Fruit fly (Drosophila melanogaster) whole organism, embryonic: ENCODE measurements around the gene Dus1.

Source experiments
- CG10979 ChIP-seq: fragments of 200-800 bp; sonication (Bioruptor generic); optimal IDR thresholded peaks from 2 replicates; lab custom pipeline; 2018; ENCODE audit warnings: missing biosample characterization, mild to moderate bottlenecking, missing genetic modification characterization, moderate library complexity
- CG12104 ChIP-seq: fragments of 200-800 bp; sonication (Bioruptor generic); optimal IDR thresholded peaks from 3 replicates; lab custom pipeline; 2016; ENCODE audit warnings: missing biosample characterization, missing genetic modification characterization
- CG12299 ChIP-seq: fragments of 200-800 bp; sonication (Bioruptor generic); optimal IDR thresholded peaks from 2 replicates; lab custom pipeline; 2018; ENCODE audit warnings: missing biosample characterization, mild to moderate bottlenecking, missing genetic modification characterization
- CG13775 ChIP-seq: fragments of 200-800 bp; sonication (Bioruptor generic); optimal IDR thresholded peaks from 3 replicates; lab custom pipeline; 2017; ENCODE audit warnings: missing biosample characterization, mild to moderate bottlenecking, missing genetic modification characterization
- CG14965 ChIP-seq: fragments of 200-800 bp; sonication (Bioruptor generic); optimal IDR thresholded peaks from 2 replicates; lab custom pipeline; 2016; ENCODE audit warnings: missing biosample characterization, missing genetic modification characterization, borderline replicate concordance
- CG15011 ChIP-seq: fragments of 200-800 bp; sonication (Bioruptor generic); optimal IDR thresholded peaks from 3 replicates; lab custom pipeline; 2018; ENCODE audit warnings: missing biosample characterization, mild to moderate bottlenecking, missing genetic modification characterization
- CG15696 ChIP-seq: fragments of 200-800 bp; sonication (Bioruptor generic); optimal IDR thresholded peaks from 2 replicates; lab custom pipeline; 2019; ENCODE audit warnings: missing biosample characterization, mild to moderate bottlenecking, missing genetic modification characterization, moderate library complexity
- CG1603 ChIP-seq: fragments of 200-800 bp; sonication (Bioruptor generic); optimal IDR thresholded peaks from 2 replicates; lab custom pipeline; 2019; ENCODE audit warnings: missing biosample characterization, mild to moderate bottlenecking, missing genetic modification characterization, moderate library complexity
- CG17186 ChIP-seq: fragments of 200-800 bp; sonication (Bioruptor generic); optimal IDR thresholded peaks from 3 replicates; lab custom pipeline; 2017; ENCODE audit warnings: missing biosample characterization, missing genetic modification reagents, missing genetic modification characterization
- CG17912 ChIP-seq: fragments of 200-800 bp; sonication (Bioruptor generic); optimal IDR thresholded peaks from 2 replicates; lab custom pipeline; 2018; ENCODE audit warnings: missing biosample characterization, mild to moderate bottlenecking, missing genetic modification characterization
- CG2199 ChIP-seq: fragments of 200-800 bp; sonication (Bioruptor generic); IDR thresholded peaks from 3 replicates; pipeline ENCODE4 v1.3.6; 2022; ENCODE audit warnings: missing biosample characterization, missing genetic modification characterization
- CG32532 ChIP-seq: fragments of 200-800 bp; sonication (Bioruptor generic); IDR thresholded peaks from 2 replicates; pipeline ENCODE4 v1.3.6; 2022; ENCODE audit warnings: missing biosample characterization, missing genetic modification characterization
- CG6683 ChIP-seq: fragments of 200-800 bp; sonication (Bioruptor generic); optimal IDR thresholded peaks from 2 replicates; lab custom pipeline; 2017; ENCODE audit warnings: missing biosample characterization, mild to moderate bottlenecking, missing genetic modification characterization, missing genetic modification reagents
- CG6765 ChIP-seq: fragments of 200-800 bp; sonication (Bioruptor generic); optimal IDR thresholded peaks from 3 replicates; lab custom pipeline; 2017; ENCODE audit warnings: missing biosample characterization, mild to moderate bottlenecking, missing genetic modification characterization
- CG6854 ChIP-seq: fragments of 200-800 bp; sonication (Bioruptor generic); optimal IDR thresholded peaks from 3 replicates; lab custom pipeline; 2017; ENCODE audit warnings: missing biosample characterization, mild to moderate bottlenecking, missing genetic modification characterization
- CrebB ChIP-seq: fragments of 200-800 bp; sonication (Bioruptor generic); optimal IDR thresholded peaks from 3 replicates; lab custom pipeline; 2018; ENCODE audit warnings: missing biosample characterization, mild to moderate bottlenecking, missing genetic modification characterization
- HLH3B ChIP-seq: fragments of 200-800 bp; sonication (Bioruptor generic); IDR thresholded peaks from 2 replicates; pipeline ENCODE4 v1.3.6; 2022; ENCODE audit warnings: missing biosample characterization, missing genetic modification characterization
- HLH4C ChIP-seq: fragments of 200-800 bp; sonication (Bioruptor generic); IDR thresholded peaks from 3 replicates; pipeline ENCODE4 v1.3.6; 2022; ENCODE audit warnings: missing biosample characterization, missing genetic modification characterization; ENCODE audit not compliant: partially characterized antibody
- Hmx ChIP-seq: fragments of 200-800 bp; sonication (Bioruptor generic); optimal IDR thresholded peaks from 2 replicates; lab custom pipeline; 2016; ENCODE audit warnings: missing biosample characterization, missing genetic modification characterization
- Hr78 ChIP-seq, 2 experiments: fragments of 200-800 bp in 1 of 2; fragments of >200 bp in 1 of 2; sonication (Bioruptor generic) in 1 of 2; optimal IDR thresholded peaks; 2 replicates each; lab custom pipeline; 2017 to 2019; ENCODE audit warnings: missing biosample characterization in 2 of 2, missing genetic modification characterization in 2 of 2, mild to moderate bottlenecking in 1 of 2, moderate library complexity in 1 of 2
- Lhr ChIP-seq: fragments of 200-800 bp; sonication (Bioruptor generic); optimal IDR thresholded peaks from 3 replicates; lab custom pipeline; 2017; ENCODE audit warnings: mild to moderate bottlenecking, missing biosample characterization, missing genetic modification reagents, missing genetic modification characterization
- MESR4 ChIP-seq: fragments of 200-800 bp; sonication (Bioruptor generic); optimal IDR thresholded peaks from 2 replicates; lab custom pipeline; 2018; ENCODE audit warnings: missing biosample characterization, mild to moderate bottlenecking, missing genetic modification characterization, moderate library complexity
- Mrtf ChIP-seq: fragments of 200-800 bp; sonication (Bioruptor generic); IDR thresholded peaks from 3 replicates; pipeline ENCODE4 v1.3.6; 2022; ENCODE audit warnings: missing biosample characterization, missing genetic modification characterization
- Nf-YC ChIP-seq: fragments of 200-800 bp; optimal IDR thresholded peaks from 3 replicates; lab custom pipeline; 2019; ENCODE audit warnings: missing biosample characterization, mild to moderate bottlenecking, missing genetic modification characterization, moderate library complexity
- Ravus ChIP-seq: fragments of 200-800 bp; sonication (Bioruptor generic); IDR thresholded peaks from 2 replicates; pipeline ENCODE4 v1.3.6; 2022; ENCODE audit warnings: missing biosample characterization, missing genetic modification characterization
- Sry-δ ChIP-seq: fragments of 200-800 bp; sonication (Bioruptor generic); optimal IDR thresholded peaks from 2 replicates; lab custom pipeline; 2016; ENCODE audit warnings: missing biosample characterization, missing genetic modification characterization
- Trl ChIP-seq, 3 experiments: fragments of >200 bp in 2 of 3; fragments of 200-800 bp in 1 of 3; sonication (Bioruptor generic) in 1 of 3; optimal IDR thresholded peaks; 2 replicates in 1 of 3; 3 replicates in 2 of 3; lab custom pipeline; 2016 to 2017; ENCODE audit warnings: missing biosample characterization in 1 of 3, missing genetic modification characterization in 1 of 3
- abd-A ChIP-seq: fragments of 200-800 bp; sonication (Bioruptor generic); optimal IDR thresholded peaks from 3 replicates; lab custom pipeline; 2019; ENCODE audit warnings: missing biosample characterization, mild to moderate bottlenecking, missing genetic modification characterization, moderate library complexity
- ato ChIP-seq: fragments of 200-800 bp; sonication (Bioruptor generic); IDR thresholded peaks from 2 replicates; pipeline ENCODE4 v1.3.6; 2022; ENCODE audit warnings: missing biosample characterization, missing genetic modification characterization; ENCODE audit not compliant: partially characterized antibody
- cg ChIP-seq: fragments of 200-800 bp; sonication (Bioruptor generic); optimal IDR thresholded peaks from 3 replicates; lab custom pipeline; 2019; ENCODE audit warnings: missing biosample characterization, mild to moderate bottlenecking, missing genetic modification characterization, moderate library complexity
- ci ChIP-seq: fragments of 200-800 bp; sonication (Bioruptor generic); IDR thresholded peaks from 3 replicates; pipeline ENCODE4 v1.3.6; 2022; ENCODE audit warnings: missing biosample characterization, missing genetic modification characterization
- crc ChIP-seq: fragments of 200-800 bp; sonication (Bioruptor generic); optimal IDR thresholded peaks from 2 replicates; lab custom pipeline; 2016; ENCODE audit warnings: missing biosample characterization, missing genetic modification characterization
- eyg ChIP-seq: fragments of 200-800 bp; sonication (Bioruptor generic); optimal IDR thresholded peaks from 3 replicates; lab custom pipeline; 2016; ENCODE audit warnings: missing biosample characterization, missing genetic modification characterization
- fd102C ChIP-seq: fragments of 200-800 bp; sonication (Bioruptor generic); optimal IDR thresholded peaks from 2 replicates; lab custom pipeline; 2018; ENCODE audit warnings: missing biosample characterization, mild to moderate bottlenecking, missing genetic modification characterization, moderate library complexity
- fd96Cb ChIP-seq: fragments of 200-800 bp; sonication (Bioruptor generic); optimal IDR thresholded peaks from 2 replicates; lab custom pipeline; 2018; ENCODE audit warnings: missing biosample characterization, mild to moderate bottlenecking, missing genetic modification characterization, moderate library complexity
- grau ChIP-seq: fragments of 200-800 bp; optimal IDR thresholded peaks from 3 replicates; lab custom pipeline; 2019; ENCODE audit warnings: missing biosample characterization, mild to moderate bottlenecking, missing genetic modification characterization, moderate library complexity
- grn ChIP-seq: fragments of 200-800 bp; sonication (Bioruptor generic); optimal IDR thresholded peaks from 3 replicates; lab custom pipeline; 2017; ENCODE audit warnings: missing biosample characterization, missing genetic modification characterization
- ind ChIP-seq: fragments of 200-800 bp; sonication (Bioruptor generic); optimal IDR thresholded peaks from 3 replicates; lab custom pipeline; 2016; ENCODE audit warnings: missing biosample characterization, missing genetic modification characterization
- jing ChIP-seq: fragments of 200-800 bp; sonication (Bioruptor generic); optimal IDR thresholded peaks from 2 replicates; lab custom pipeline; 2018; ENCODE audit warnings: missing biosample characterization, mild to moderate bottlenecking, missing genetic modification characterization
- kay ChIP-seq: fragments of 200-800 bp; sonication (Bioruptor generic); optimal IDR thresholded peaks from 2 replicates; lab custom pipeline; 2016; ENCODE audit warnings: missing biosample characterization, missing genetic modification characterization
- lbe ChIP-seq: fragments of 200-800 bp; sonication (Bioruptor generic); optimal IDR thresholded peaks from 2 replicates; lab custom pipeline; 2016; ENCODE audit warnings: missing biosample characterization, mild to moderate bottlenecking, missing genetic modification characterization
- nmo ChIP-seq: fragments of 200-800 bp; sonication (Bioruptor generic); optimal IDR thresholded peaks from 2 replicates; lab custom pipeline; 2018; ENCODE audit warnings: missing biosample characterization, mild to moderate bottlenecking, missing genetic modification characterization, moderate library complexity
- onecut ChIP-seq: fragments of 200-800 bp; sonication (Bioruptor generic); IDR thresholded peaks from 2 replicates; pipeline ENCODE4 v1.3.6; 2022; ENCODE audit warnings: missing biosample characterization, missing genetic modification characterization
- run ChIP-seq: fragments of 200-800 bp; sonication (Bioruptor generic); optimal IDR thresholded peaks from 3 replicates; lab custom pipeline; 2018; ENCODE audit warnings: missing biosample characterization, mild to moderate bottlenecking, missing genetic modification characterization
- stc ChIP-seq: fragments of 200-800 bp; sonication (Bioruptor generic); IDR thresholded peaks from 2 replicates; pipeline ENCODE4 v1.3.6; 2022; ENCODE audit warnings: missing biosample characterization, missing genetic modification characterization
- stwl ChIP-seq: fragments of 200-800 bp; sonication (Bioruptor generic); optimal IDR thresholded peaks from 3 replicates; lab custom pipeline; 2018; ENCODE audit warnings: missing biosample characterization, mild to moderate bottlenecking, missing genetic modification characterization, moderate library complexity
- unpg ChIP-seq: fragments of 200-800 bp; sonication (Bioruptor generic); optimal IDR thresholded peaks from 3 replicates; lab custom pipeline; 2018; ENCODE audit warnings: missing biosample characterization, mild to moderate bottlenecking, missing genetic modification characterization, moderate library complexity
- zf30C ChIP-seq: fragments of 200-800 bp; sonication (Bioruptor generic); optimal IDR thresholded peaks from 3 replicates; lab custom pipeline; 2018; ENCODE audit warnings: missing biosample characterization, mild to moderate bottlenecking, missing genetic modification characterization

Gene Dus1

dm6 chr2L:306188-306927 lies 34.8 kb upstream of the Dus1 start (continued):
- TF ChIP-seq fd96Cb (tag; lab: Kevin White, UChicago) (no peak), unpg (GFP tag; lab: Kevin White, UChicago) (no peak), lbe (GFP tag; lab: Kevin White, UChicago) (no peak), Nf-YC (no peak), CG6854 (GFP tag; lab: Kevin White, UChicago) (no peak), ato (GFP tag; lab: Robert Waterston, UW) (0 out of 2 replicates have a peak, but pooled peaks have one; percentile 25), CG17186 (GFP tag; lab: Kevin White, UChicago) (no peak), CG12299 (no peak), kay (GFP tag; lab: Kevin White, UChicago) (no peak), ind (GFP tag; lab: Kevin White, UChicago) (no peak), CG1603 (tag; lab: Kevin White, UChicago) (no peak), CG15011 (GFP tag; lab: Kevin White, UChicago) (no peak), eyg (GFP tag; lab: Kevin White, UChicago) (no peak), stwl (no peak), CG17912 (GFP tag; lab: Kevin White, UChicago) (no peak), CG10979 (tag; lab: Kevin White, UChicago) (no peak), fd102C (GFP tag; lab: Kevin White, UChicago) (no peak), jing (GFP tag; lab: Kevin White, UChicago) (no peak), onecut (GFP tag; lab: Robert Waterston, UW) (no peak), HLH3B (GFP tag; lab: Robert Waterston, UW) (no peak), ci (peak; percentile 44; the same call in 2 of the 3 replicates), Mrtf (GFP tag; lab: Robert Waterston, UW) (no peak), nmo (GFP tag; lab: Kevin White, UChicago) (no peak), abd-A (tag; lab: Kevin White, UChicago) (no peak), grau (tag; lab: Kevin White, UChicago) (no peak), CG6683 (GFP tag; lab: Kevin White, UChicago) (no peak), CG2199 (GFP tag; lab: Robert Waterston, UW) (0 out of 3 replicates have a peak, but pooled peaks have one; percentile 17), CG6765 (no peak), Lhr (GFP tag; lab: Kevin White, UChicago) (no peak), Sry-δ (GFP tag; lab: Kevin White, UChicago) (no peak), Trl (optimal IDR thresholded peaks at IDR 0.05; lab: Kevin White, UChicago) (peak; percentile 36 to 77), Trl (GFP tag; optimal IDR thresholded peaks at IDR 0.05; lab: Kevin White, UChicago) (no peak), run (tag; lab: Kevin White, UChicago) (no peak), CG15696 (no peak), CrebB (tag; lab: Kevin White, UChicago) (no peak), HLH4C (GFP tag; lab: Robert Waterston, UW) (no peak), CG14965 (GFP tag; lab: Kevin White, UChicago) (no peak), Hmx (GFP tag; lab: Kevin White, UChicago) (no peak), MESR4 (no peak), zf30C (GFP tag; lab: Kevin White, UChicago) (no peak), grn (peak; percentile 67), stc (GFP tag; lab: Robert Waterston, UW) (0 out of 2 replicates have a peak, but pooled peaks have one; percentile 2), crc (no peak), Ravus (no peak), Hr78 (GFP tag; optimal IDR thresholded peaks at IDR 0.05; lab: Kevin White, UChicago) (peak in 1 of 2 experiments; percentile 92), cg (GFP tag; lab: Kevin White, UChicago) (peak; percentile 18), CG12104 (no peak), CG32532 (GFP tag; lab: Robert Waterston, UW) (peak; percentile 14; the same call in 1 of the 2 replicates), CG13775 (GFP tag; lab: Kevin White, UChicago) (no peak)
